In the genomic region with DNA sequence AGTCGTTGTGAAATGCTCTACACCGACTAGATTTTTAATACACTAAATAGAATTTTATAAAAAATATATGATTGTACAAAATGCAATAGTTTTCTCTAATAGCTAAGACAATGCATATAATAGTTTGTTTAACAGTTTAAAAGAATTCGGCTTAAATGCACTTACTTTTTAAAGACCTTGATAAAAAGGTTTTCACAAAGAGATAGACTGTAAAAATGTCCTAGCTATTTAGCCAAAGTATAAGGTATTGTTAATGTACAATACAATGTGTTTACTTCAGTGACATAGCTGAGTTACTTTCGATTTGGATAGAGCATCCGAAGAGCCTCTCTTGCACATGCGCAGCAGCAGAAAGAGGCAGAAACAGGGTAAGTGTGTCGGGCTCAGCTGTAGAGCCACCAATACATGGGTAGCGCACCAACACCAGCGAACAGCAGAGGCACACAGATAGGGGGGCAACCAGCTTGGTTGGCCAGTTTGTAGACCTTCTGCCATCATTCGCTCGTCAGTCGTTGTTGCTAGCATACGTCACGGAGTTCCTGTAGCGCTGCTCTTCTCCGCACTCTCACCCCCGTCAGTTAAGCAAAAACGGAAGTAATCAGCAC, we compare ENCODE assay signal across 5 fruit fly cellular contexts.
TF ChIP-seq lines count a peak whose summit lies in the region.

A gene (plus strand): TSS at position 291 of the 605 bp plus-strand sequence.

TF ChIP-seq in whole organism, adult, 20 proteins besides CTCF, POLR2A, EP300 and RAD21 (continued from another document):
- TF ChIP-seq Mnt (GFP tag; optimal IDR thresholded peaks at IDR 0.05; lab: Kevin White, UChicago) (peak; percentile 7), pad (GFP tag; optimal IDR thresholded peaks at IDR 0.05; lab: Kevin White, UChicago) (peak; percentile 62), cnc (optimal IDR thresholded peaks at IDR 0.05; lab: Kevin White, UChicago) (no peak), CG5204 (GFP tag; optimal IDR thresholded peaks at IDR 0.05; lab: Kevin White, UChicago) (peak; percentile 59)

TF ChIP-seq in whole organism, embryonic, 481 proteins besides CTCF, POLR2A, EP300 and RAD21 (continued from another document and continues in another):
- TF ChIP-seq slp2 (GFP tag; optimal IDR thresholded peaks at IDR 0.05; lab: Kevin White, UChicago) (peak; percentile 69), CG9817 (tag; optimal IDR thresholded peaks at IDR 0.05; lab: Kevin White, UChicago) (peak; percentile 83), CG32772 (GFP tag; IDR thresholded peaks at IDR 0.05; lab: Robert Waterston, UW) (peak; percentile 64), cato (GFP tag; optimal IDR thresholded peaks at IDR 0.05; lab: Kevin White, UChicago; ENCODE audit: borderline replicate concordance) (peak; percentile 65), insv (GFP tag; optimal IDR thresholded peaks at IDR 0.05; lab: Kevin White, UChicago) (peak in 1 of 2 experiments; percentile 66), pita (GFP tag; optimal IDR thresholded peaks at IDR 0.05; lab: Kevin White, UChicago) (no peak), CG12236 (GFP tag; optimal IDR thresholded peaks at IDR 0.05; lab: Kevin White, UChicago) (peak; percentile 52), ssp (GFP tag; IDR thresholded peaks at IDR 0.05; lab: Robert Waterston, UW) (peak; percentile 49; the same call in 1 of the 2 replicates), vfl (GFP tag; optimal IDR thresholded peaks at IDR 0.05; lab: Kevin White, UChicago) (peak; percentile 47), CG11247 (GFP tag; IDR thresholded peaks at IDR 0.05; lab: Robert Waterston, UW) (0 out of 2 replicates have a peak, but pooled peaks have one; percentile 28), dmrt11E (tag; optimal IDR thresholded peaks at IDR 0.05; lab: Kevin White, UChicago) (peak; percentile 91), bigmax (GFP tag; optimal IDR thresholded peaks at IDR 0.05; lab: Kevin White, UChicago) (no peak), CG10366 (GFP tag; IDR thresholded peaks at IDR 0.05; lab: Robert Waterston, UW) (peak; percentile 51), CG31441 (GFP tag; IDR thresholded peaks at IDR 0.05; lab: Robert Waterston, UW) (peak; percentile 86), ato (GFP tag; IDR thresholded peaks at IDR 0.05; lab: Robert Waterston, UW; ENCODE audit: partially characterized antibody) (no peak), sd (tag; optimal IDR thresholded peaks at IDR 0.05; lab: Kevin White, UChicago) (peak; percentile 72), zf30C (GFP tag; optimal IDR thresholded peaks at IDR 0.05; lab: Kevin White, UChicago) (no peak), fd3F (GFP tag; optimal IDR thresholded peaks at IDR 0.05; lab: Kevin White, UChicago) (peak; percentile 82), pnt (GFP tag; optimal IDR thresholded peaks at IDR 0.05; lab: Kevin White, UChicago) (peak; percentile 67), gsb (GFP tag; IDR thresholded peaks at IDR 0.05; lab: Robert Waterston, UW) (0 out of 2 replicates have a peak, but pooled peaks have one; percentile 6), Elba2 (GFP tag; optimal IDR thresholded peaks at IDR 0.05; lab: Kevin White, UChicago) (no peak), HmgD (GFP tag; optimal IDR thresholded peaks at IDR 0.05; lab: Kevin White, UChicago) (peak; percentile 18), CG12104 (GFP tag; optimal IDR thresholded peaks at IDR 0.05; lab: Kevin White, UChicago) (peak; percentile 88), gce (GFP tag; IDR thresholded peaks at IDR 0.05; lab: Robert Waterston, UW) (no peak), CG13123 (GFP tag; optimal IDR thresholded peaks at IDR 0.05; lab: Kevin White, UChicago) (peak; percentile 14), CG15696 (tag; optimal IDR thresholded peaks at IDR 0.05; lab: Kevin White, UChicago) (peak; percentile 84), CG18011 (GFP tag; optimal IDR thresholded peaks at IDR 0.05; lab: Kevin White, UChicago) (peak; percentile 60), Drgx (GFP tag; IDR thresholded peaks at IDR 0.05; lab: Robert Waterston, UW) (peak; percentile 69), ind (GFP tag; optimal IDR thresholded peaks at IDR 0.05; lab: Kevin White, UChicago) (peak; percentile 75)

TF ChIP-seq in whole organism, prepupa, 60 proteins besides CTCF, POLR2A, EP300 and RAD21 (continued from another document and continues in another):
- peak; percentile 91 for TF ChIP-seq CG34406 (GFP tag; optimal IDR thresholded peaks at IDR 0.05; lab: Kevin White, UChicago)
- TF ChIP-seq CG6808 (GFP tag; optimal IDR thresholded peaks at IDR 0.05; lab: Kevin White, UChicago), result peak; percentile 90
- peak; percentile 89 for TF ChIP-seq CG4318 (GFP tag; optimal IDR thresholded peaks at IDR 0.05; lab: Kevin White, UChicago)
- TF ChIP-seq fkh (GFP tag; optimal IDR thresholded peaks at IDR 0.05; lab: Kevin White, UChicago), result peak; percentile 72
- TF ChIP-seq Eip93F (GFP tag; optimal IDR thresholded peaks at IDR 0.05; lab: Kevin White, UChicago), result peak; percentile 57
- TF ChIP-seq eg (GFP tag; IDR thresholded peaks at IDR 0.05; lab: Robert Waterston, UW), result peak; percentile 58
- TF ChIP-seq CG16779 (tag; optimal IDR thresholded peaks at IDR 0.05; lab: Kevin White, UChicago), result peak; percentile 89
- peak; percentile 92 for TF ChIP-seq dsx (GFP tag; optimal IDR thresholded peaks at IDR 0.05; lab: Kevin White, UChicago; ENCODE audit: poor library complexity, severe bottlenecking)
- peak; percentile 82 for TF ChIP-seq CG11902 (GFP tag; optimal IDR thresholded peaks at IDR 0.05; lab: Kevin White, UChicago)
- peak; percentile 72 for TF ChIP-seq CG9139 (GFP tag; optimal IDR thresholded peaks at IDR 0.05; lab: Kevin White, UChicago)
- no peak for TF ChIP-seq Hr38 (GFP tag; optimal IDR thresholded peaks at IDR 0.05; lab: Kevin White, UChicago)
- peak; percentile 89 for TF ChIP-seq CG11762 (GFP tag; optimal IDR thresholded peaks at IDR 0.05; lab: Kevin White, UChicago; ENCODE audit: insufficient read depth)
- peak; percentile 76 for TF ChIP-seq Hr39 (GFP tag; optimal IDR thresholded peaks at IDR 0.05; lab: Kevin White, UChicago)
- peak; percentile 93 for TF ChIP-seq Eip75B (GFP tag; optimal IDR thresholded peaks at IDR 0.05; lab: Kevin White, UChicago)
- TF ChIP-seq spab (GFP tag; optimal IDR thresholded peaks at IDR 0.05; lab: Kevin White, UChicago), result peak; percentile 91
- peak; percentile 91 for TF ChIP-seq CG8119 (GFP tag; IDR thresholded peaks at IDR 0.05; lab: Robert Waterston, UW)
- peak; percentile 61 for TF ChIP-seq CG11294 (GFP tag; IDR thresholded peaks at IDR 0.05; lab: Robert Waterston, UW)
- peak; percentile 96 for TF ChIP-seq CG32006 (GFP tag; optimal IDR thresholded peaks at IDR 0.05; lab: Kevin White, UChicago)
- TF ChIP-seq Sox14 (GFP tag; optimal IDR thresholded peaks at IDR 0.05; lab: Kevin White, UChicago), result peak; percentile 88
- peak; percentile 87 for TF ChIP-seq CG10631 (GFP tag; optimal IDR thresholded peaks at IDR 0.05; lab: Kevin White, UChicago)
- TF ChIP-seq salr (GFP tag; optimal IDR thresholded peaks at IDR 0.05; lab: Kevin White, UChicago), result peak; percentile 80 to 93
- peak; percentile 91 for TF ChIP-seq achi (GFP tag; optimal IDR thresholded peaks at IDR 0.05; lab: Kevin White, UChicago)
- peak; percentile 66 to 94 for TF ChIP-seq ss (GFP tag; optimal IDR thresholded peaks at IDR 0.05; lab: Kevin White, UChicago)
- peak; percentile 89 for TF ChIP-seq lz (GFP tag; optimal IDR thresholded peaks at IDR 0.05; lab: Kevin White, UChicago)
- peak; percentile 91 for TF ChIP-seq CG6792 (GFP tag; optimal IDR thresholded peaks at IDR 0.05; lab: Kevin White, UChicago)
- peak; percentile 85 for TF ChIP-seq cyc (GFP tag; optimal IDR thresholded peaks at IDR 0.05; lab: Kevin White, UChicago)
- peak; percentile 84 for TF ChIP-seq Met (GFP tag; optimal IDR thresholded peaks at IDR 0.05; lab: Kevin White, UChicago)
- TF ChIP-seq OdsH (GFP tag; optimal IDR thresholded peaks at IDR 0.05; lab: Kevin White, UChicago), result peak; percentile 91
- peak; percentile 89 for TF ChIP-seq CG3032 (tag; optimal IDR thresholded peaks at IDR 0.05; lab: Kevin White, UChicago)
- TF ChIP-seq Sox15 (GFP tag; optimal IDR thresholded peaks at IDR 0.05; lab: Kevin White, UChicago), result peak; percentile 90

TF ChIP-seq in whole organism, pupa, 21 proteins besides CTCF, POLR2A, EP300 and RAD21 (continued from another document):
- TF ChIP-seq gl (tag; optimal IDR thresholded peaks at IDR 0.05; lab: Kevin White, UChicago) (peak; percentile 60), CG34367 (tag; optimal IDR thresholded peaks at IDR 0.05; lab: Kevin White, UChicago) (peak; percentile 84), Snoo (tag; optimal IDR thresholded peaks at IDR 0.05; lab: Kevin White, UChicago) (peak; percentile 85)

TF ChIP-seq in whole organism, wandering third instar larva, 38 proteins besides CTCF, POLR2A, EP300 and RAD21 (continued from another document):
- TF ChIP-seq dsf (GFP tag; optimal IDR thresholded peaks at IDR 0.05; lab: Kevin White, UChicago; ENCODE audit: borderline replicate concordance) (peak; percentile 13), Sp1 (GFP tag; optimal IDR thresholded peaks at IDR 0.05; lab: Kevin White, UChicago) (peak; percentile 88), CG9705 (GFP tag; optimal IDR thresholded peaks at IDR 0.05; lab: Kevin White, UChicago) (peak; percentile 63), N (GFP tag; optimal IDR thresholded peaks at IDR 0.05; lab: Kevin White, UChicago) (no peak), jim (GFP tag; optimal IDR thresholded peaks at IDR 0.05; lab: Kevin White, UChicago) (no peak), Dif (GFP tag; optimal IDR thresholded peaks at IDR 0.05; lab: Kevin White, UChicago; ENCODE audit: partially characterized antibody) (peak; percentile 57), Hnf4 (GFP tag; optimal IDR thresholded peaks at IDR 0.05; lab: Kevin White, UChicago) (peak; percentile 65), sv (GFP tag; optimal IDR thresholded peaks at IDR 0.05; lab: Kevin White, UChicago) (peak; percentile 84), pan (optimal IDR thresholded peaks at IDR 0.05; lab: Kevin White, UChicago) (no peak), HLH106 (tag; optimal IDR thresholded peaks at IDR 0.05; lab: Kevin White, UChicago) (peak; percentile 84), OdsH (GFP tag; optimal IDR thresholded peaks at IDR 0.05; lab: Kevin White, UChicago) (peak; percentile 80), CG32264 (GFP tag; optimal IDR thresholded peaks at IDR 0.05; lab: Kevin White, UChicago) (peak; percentile 34), usp (GFP tag; optimal IDR thresholded peaks at IDR 0.05; lab: Kevin White, UChicago) (no peak), Vsx2 (GFP tag; optimal IDR thresholded peaks at IDR 0.05; lab: Kevin White, UChicago; ENCODE audit: partially characterized antibody) (peak; percentile 44), fru (GFP tag; optimal IDR thresholded peaks at IDR 0.05; lab: Kevin White, UChicago) (peak; percentile 87), sage (GFP tag; optimal IDR thresholded peaks at IDR 0.05; lab: Kevin White, UChicago) (peak; percentile 60), Myc (optimal IDR thresholded peaks at IDR 0.05; lab: Kevin White, UChicago) (no peak), brk (GFP tag; optimal IDR thresholded peaks at IDR 0.05; lab: Kevin White, UChicago) (peak; percentile 41), br (GFP tag; optimal IDR thresholded peaks at IDR 0.05; lab: Kevin White, UChicago) (peak; percentile 81)
